Worm (Caenorhabditis elegans) whole organism, L2 larva: ENCODE data around the gene arrd-18.

Source experiments
- aly-2 ChIP-seq: fragments of 150-350 bp; optimal IDR thresholded peaks from 2 replicates; lab custom pipeline; 2014; ENCODE audit warnings: missing biosample characterization, missing genetic modification characterization
- dmd-4 ChIP-seq: sonication (generic microtip); optimal IDR thresholded peaks from 2 replicates; lab custom pipeline; 2017; ENCODE audit warnings: missing biosample characterization, missing genetic modification characterization
- egl-27 ChIP-seq: sonication (generic microtip); optimal IDR thresholded peaks from 3 replicates; lab custom pipeline; 2017; ENCODE audit warnings: missing biosample characterization, missing genetic modification reagents, missing genetic modification characterization
- lin-11 ChIP-seq: fragments of 150-350 bp; sonication (generic microtip); optimal IDR thresholded peaks from 2 replicates; lab custom pipeline; 2014; ENCODE audit warnings: missing biosample characterization, missing genetic modification characterization, inconsistent platforms, mixed read lengths
- nhr-23 ChIP-seq: fragments of 150-350 bp; optimal IDR thresholded peaks from 2 replicates; lab custom pipeline; 2014; ENCODE audit warnings: missing biosample characterization, missing genetic modification reagents, missing genetic modification characterization
- nhr-6 ChIP-seq: fragments of 150-350 bp; optimal IDR thresholded peaks from 2 replicates; lab custom pipeline; 2014; ENCODE audit warnings: missing biosample characterization, missing genetic modification characterization
- snpc-4 ChIP-seq: fragments of 150-350 bp; optimal IDR thresholded peaks from 2 replicates; lab custom pipeline; 2014; ENCODE audit warnings: missing biosample characterization, missing genetic modification characterization
- ztf-11 ChIP-seq: sonication (generic microtip); optimal IDR thresholded peaks from 2 replicates; lab custom pipeline; 2017; ENCODE audit warnings: missing biosample characterization, missing genetic modification characterization
- ztf-4 ChIP-seq: fragments of 150-350 bp; optimal IDR thresholded peaks from 2 replicates; lab custom pipeline; 2014; ENCODE audit warnings: missing biosample characterization, missing genetic modification characterization

ce11 chrV:3281523-3281922, 30.4 kb downstream of the arrd-18 start, which contains the start of gene T28A11.25:
- TF ChIP-seq aly-2 (no peak), ztf-4 (tag; lab: Kevin White, UChicago) (no peak), nhr-23 (tag; lab: Kevin White, UChicago) (no peak), snpc-4 (tag; lab: Kevin White, UChicago) (no peak), nhr-6 (tag; lab: Kevin White, UChicago) (no peak), lin-11 (tag; lab: Kevin White, UChicago) (no peak), ztf-11 (tag; lab: Kevin White, UChicago) (no peak), dmd-4 (tag; lab: Kevin White, UChicago) (no peak), egl-27 (tag; lab: Kevin White, UChicago) (no peak)
